Worm (Caenorhabditis elegans) whole organism, L2 larva: ENCODE data around the gene B0457.4.

Experiments used
- ceh-82 ChIP-seq: fragments of 150-350 bp; optimal IDR thresholded peaks from 2 replicates; lab custom pipeline; 2014; ENCODE audit warnings: missing biosample characterization, missing genetic modification characterization
- elt-3 ChIP-seq: sonication (generic microtip); optimal IDR thresholded peaks from 2 replicates; lab custom pipeline; 2017; ENCODE audit warnings: missing biosample characterization, missing genetic modification characterization
- fos-1 ChIP-seq: fragments of 150-350 bp; optimal IDR thresholded peaks from 2 replicates; lab custom pipeline; 2014; ENCODE audit warnings: missing biosample characterization, missing genetic modification characterization
- nhr-11 ChIP-seq: fragments of 150-350 bp; optimal IDR thresholded peaks from 2 replicates; lab custom pipeline; 2014; ENCODE audit warnings: missing biosample characterization, missing genetic modification characterization
- nhr-129 ChIP-seq: fragments of 150-350 bp; optimal IDR thresholded peaks from 2 replicates; lab custom pipeline; 2014; ENCODE audit warnings: missing biosample characterization, missing genetic modification characterization
- nhr-21 ChIP-seq: fragments of 150-350 bp; optimal IDR thresholded peaks from 2 replicates; lab custom pipeline; 2014; ENCODE audit warnings: missing biosample characterization, missing genetic modification characterization
- nhr-6 ChIP-seq: fragments of 150-350 bp; optimal IDR thresholded peaks from 2 replicates; lab custom pipeline; 2014; ENCODE audit warnings: missing biosample characterization, missing genetic modification characterization
- nhr-77 ChIP-seq: fragments of 150-350 bp; optimal IDR thresholded peaks from 2 replicates; lab custom pipeline; 2014; ENCODE audit warnings: missing biosample characterization, missing genetic modification characterization
- unc-62 ChIP-seq: fragments of 150-350 bp; optimal IDR thresholded peaks from 2 replicates; lab custom pipeline; 2014; ENCODE audit warnings: missing biosample characterization, missing genetic modification reagents, missing genetic modification characterization

ce11 chrII:8917339-8917738 lies 5.5 kb upstream of the B0457.4 start:
- TF ChIP-seq fos-1 (tag; lab: Kevin White, UChicago) (peak; percentile 46), nhr-6 (tag; lab: Kevin White, UChicago) (no peak), ceh-82 (tag; lab: Kevin White, UChicago) (no peak), elt-3 (tag; lab: Kevin White, UChicago) (no peak), nhr-11 (no peak), nhr-21 (tag; lab: Kevin White, UChicago) (no peak), nhr-77 (no peak), nhr-129 (tag; lab: Kevin White, UChicago) (no peak), unc-62 (no peak)
